Worm (Caenorhabditis elegans): ENCODE results near the gene cid-1.

The cid-1 gene

ce11 chrIII:5196298-5197045, 22.8 kb downstream of the cid-1 start (continued):
- TF ChIP-seq mml-1 (tag; optimal IDR thresholded peaks at IDR 0.05): no peak
- peak in 1 of 3 experiments; percentile 71 for TF ChIP-seq elt-3 (tag; optimal IDR thresholded peaks at IDR 0.05)
- TF ChIP-seq nhr-25 (tag; optimal IDR thresholded peaks at IDR 0.05): peak; percentile 31
- TF ChIP-seq eor-1 (tag; optimal IDR thresholded peaks at IDR 0.05): no peak
- peak; percentile 52 for TF ChIP-seq elt-2 (tag; optimal IDR thresholded peaks at IDR 0.05)
- TF ChIP-seq fkh-10 (GFP tag; optimal IDR thresholded peaks at IDR 0.05): no peak
- TF ChIP-seq lsy-12 (tag; optimal IDR thresholded peaks at IDR 0.05): no peak
- no peak for TF ChIP-seq nhr-67 (tag; optimal IDR thresholded peaks at IDR 0.05)

- TF ChIP-seq nhr-12 (tag; optimal IDR thresholded peaks at IDR 0.05) (no peak), nhr-76 (tag; optimal IDR thresholded peaks at IDR 0.05) (no peak), aly-2 (tag; optimal IDR thresholded peaks at IDR 0.05) (no peak), daf-12 (tag; optimal IDR thresholded peaks at IDR 0.05) (no peak), jun-1 (tag; optimal IDR thresholded peaks at IDR 0.05) (no peak), pqm-1 (tag; optimal IDR thresholded peaks at IDR 0.05) (no peak), elt-2 (tag; optimal IDR thresholded peaks at IDR 0.05) (no peak), nhr-28 (tag; optimal IDR thresholded peaks at IDR 0.05) (no peak), nfya-1 (tag; optimal IDR thresholded peaks at IDR 0.05; ENCODE audit: insufficient read depth) (no peak), elt-3 (tag; optimal IDR thresholded peaks at IDR 0.05) (no peak), lin-15B (tag; optimal IDR thresholded peaks at IDR 0.05) (no peak), skn-1 (tag; optimal IDR thresholded peaks at IDR 0.05) (no peak)
Observed at ce11 chrIII:5199577-5199976, 25.9 kb downstream of the cid-1 start, which contains the start of gene emb-8. Gene emb-8, minus strand, starts transcription at chrIII:5199677.

DNA sequence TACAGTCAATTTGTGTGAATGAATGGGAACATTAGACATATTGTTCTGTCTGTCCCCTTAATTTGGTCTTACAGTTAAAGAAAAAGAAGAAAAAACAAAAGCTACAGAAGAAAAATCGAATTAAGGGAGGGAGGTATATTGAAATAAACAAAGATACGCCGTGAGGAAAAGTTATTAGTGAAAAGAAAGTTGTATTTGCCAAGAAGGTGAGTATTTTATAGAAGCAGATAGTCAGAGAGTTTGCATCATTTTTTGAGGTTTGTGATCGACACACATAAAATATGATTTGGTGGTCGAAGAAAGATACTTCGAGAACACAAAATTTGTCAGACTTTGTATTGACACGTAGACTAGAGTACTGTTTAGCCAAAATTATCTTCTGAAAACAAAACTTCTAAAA, 26.6 kb downstream of the cid-1 start:
- TF ChIP-seq mdl-1 (tag; optimal IDR thresholded peaks at IDR 0.05) (no peak), lsy-12 (tag; optimal IDR thresholded peaks at IDR 0.05) (no peak), ztf-11 (tag; optimal IDR thresholded peaks at IDR 0.05) (no peak), lin-39 (tag; optimal IDR thresholded peaks at IDR 0.05) (no peak), egl-5 (tag; optimal IDR thresholded peaks at IDR 0.05) (no peak), nhr-28 (tag; optimal IDR thresholded peaks at IDR 0.05) (no peak), ZK546.5 (tag; optimal IDR thresholded peaks at IDR 0.05) (no peak), nhr-76 (tag; optimal IDR thresholded peaks at IDR 0.05) (no peak), R02D3.7 (tag; optimal IDR thresholded peaks at IDR 0.05) (no peak), elt-2 (tag; optimal IDR thresholded peaks at IDR 0.05) (peak; percentile 49), pqm-1 (tag; optimal IDR thresholded peaks at IDR 0.05) (peak; percentile 52), pha-4 (tag; optimal IDR thresholded peaks at IDR 0.05) (peak; percentile 68), zag-1 (tag; optimal IDR thresholded peaks at IDR 0.05) (no peak), fkh-2 (tag; optimal IDR thresholded peaks at IDR 0.05) (no peak), daf-12 (tag; optimal IDR thresholded peaks at IDR 0.05) (no peak), jun-1 (tag; optimal IDR thresholded peaks at IDR 0.05) (peak; percentile 38), nhr-11 (tag; optimal IDR thresholded peaks at IDR 0.05) (no peak), unc-39 (tag; optimal IDR thresholded peaks at IDR 0.05) (no peak)

- peak; percentile 9 for TF ChIP-seq nhr-23 (tag; optimal IDR thresholded peaks at IDR 0.05)
- TF ChIP-seq eor-1 (tag; optimal IDR thresholded peaks at IDR 0.05): no peak
- TF ChIP-seq unc-62 (GFP tag; optimal IDR thresholded peaks at IDR 0.05): no peak
- no peak for TF ChIP-seq ceh-9 (tag; optimal IDR thresholded peaks at IDR 0.05)
- no peak for TF ChIP-seq elt-1 (tag; optimal IDR thresholded peaks at IDR 0.05)
- TF ChIP-seq lin-15B (tag; optimal IDR thresholded peaks at IDR 0.05): no peak
- TF ChIP-seq jun-1 (tag; optimal IDR thresholded peaks at IDR 0.05): peak; percentile 45
- no peak for TF ChIP-seq aly-2 (tag; optimal IDR thresholded peaks at IDR 0.05)
- no peak for TF ChIP-seq mml-1 (tag; optimal IDR thresholded peaks at IDR 0.05)
- TF ChIP-seq nfya-1 (tag; optimal IDR thresholded peaks at IDR 0.05; ENCODE audit: insufficient read depth): no peak
- peak in 2 of 3 experiments; percentile 42 to 64 for TF ChIP-seq elt-3 (tag; optimal IDR thresholded peaks at IDR 0.05)
- no peak for TF ChIP-seq ceh-16 (tag; optimal IDR thresholded peaks at IDR 0.05)
- TF ChIP-seq pha-4 (tag; optimal IDR thresholded peaks at IDR 0.05): peak; percentile 76
- no peak for TF ChIP-seq zag-1 (tag; optimal IDR thresholded peaks at IDR 0.05)
- no peak for TF ChIP-seq egl-5 (tag; optimal IDR thresholded peaks at IDR 0.05)
- TF ChIP-seq snpc-4 (tag; optimal IDR thresholded peaks at IDR 0.05): no peak
- TF ChIP-seq ZK546.5 (tag; optimal IDR thresholded peaks at IDR 0.05): no peak
- no peak for TF ChIP-seq fkh-10 (GFP tag; optimal IDR thresholded peaks at IDR 0.05)
- TF ChIP-seq nhr-77 (tag; optimal IDR thresholded peaks at IDR 0.05): no peak
- peak; percentile 98 for TF ChIP-seq pqm-1 (tag; optimal IDR thresholded peaks at IDR 0.05)
- no peak for TF ChIP-seq daf-12 (tag; optimal IDR thresholded peaks at IDR 0.05)
- TF ChIP-seq hmg-11 (tag; optimal IDR thresholded peaks at IDR 0.05): no peak
- TF ChIP-seq nhr-12 (tag; optimal IDR thresholded peaks at IDR 0.05): no peak
- no peak for TF ChIP-seq nhr-237 (tag; optimal IDR thresholded peaks at IDR 0.05)
- TF ChIP-seq mdl-1 (tag; optimal IDR thresholded peaks at IDR 0.05): no peak
- TF ChIP-seq fkh-2 (tag; optimal IDR thresholded peaks at IDR 0.05): no peak
- TF ChIP-seq nhr-25 (tag; optimal IDR thresholded peaks at IDR 0.05): no peak
- no peak for TF ChIP-seq nhr-67 (tag; optimal IDR thresholded peaks at IDR 0.05)
- TF ChIP-seq nhr-76 (tag; optimal IDR thresholded peaks at IDR 0.05): no peak
- no peak for TF ChIP-seq ztf-4 (tag; optimal IDR thresholded peaks at IDR 0.05)
- no peak for TF ChIP-seq egl-27 (tag; optimal IDR thresholded peaks at IDR 0.05)
- no peak for TF ChIP-seq lsy-12 (tag; optimal IDR thresholded peaks at IDR 0.05)
- no peak for TF ChIP-seq fos-1 (tag; optimal IDR thresholded peaks at IDR 0.05)
- TF ChIP-seq unc-39 (tag; optimal IDR thresholded peaks at IDR 0.05): no peak
- peak; percentile 97 for TF ChIP-seq elt-2 (tag; optimal IDR thresholded peaks at IDR 0.05)
- TF ChIP-seq sea-2 (GFP tag; optimal IDR thresholded peaks at IDR 0.05): no peak
- no peak for TF ChIP-seq R02D3.7 (tag; optimal IDR thresholded peaks at IDR 0.05)
Observed at ce11 chrIII:5201267-5201666, 27.5 kb downstream of the cid-1 start.

Measured in whole organism, L3 larva.